Fruit fly (Drosophila melanogaster) whole organism, embryonic: ENCODE measurements around the gene bnl.
A peak's percentile ranks its signal among the peaks of the same experiment; 100 is the strongest.

Experiments
- Atf3 ChIP-seq: fragments of 200-800 bp; sonication (Bioruptor generic); optimal IDR thresholded peaks from 3 replicates; lab custom pipeline; 2016; ENCODE audit warnings: missing biosample characterization, missing genetic modification characterization
- BEAF-32 ChIP-seq: fragments of 200-800 bp; sonication (Bioruptor generic); optimal IDR thresholded peaks from 3 replicates; lab custom pipeline; 2017; ENCODE audit warnings: missing biosample characterization, missing genetic modification characterization, mild to moderate bottlenecking, moderate library complexity, missing genetic modification reagents
- CG10147 ChIP-seq: fragments of 200-800 bp; sonication (Bioruptor generic); optimal IDR thresholded peaks from 2 replicates; lab custom pipeline; 2019; ENCODE audit warnings: missing biosample characterization, mild to moderate bottlenecking, missing genetic modification characterization, moderate library complexity
- CG10979 ChIP-seq: fragments of 200-800 bp; sonication (Bioruptor generic); optimal IDR thresholded peaks from 2 replicates; lab custom pipeline; 2018; ENCODE audit warnings: missing biosample characterization, mild to moderate bottlenecking, missing genetic modification characterization, moderate library complexity
- CG13123 ChIP-seq: fragments of 200-800 bp; sonication (Bioruptor generic); optimal IDR thresholded peaks from 2 replicates; lab custom pipeline; 2016; ENCODE audit warnings: missing biosample characterization, missing genetic modification characterization
- CG13296 ChIP-seq: fragments of 200-800 bp; sonication (Bioruptor generic); optimal IDR thresholded peaks from 3 replicates; lab custom pipeline; 2018; ENCODE audit warnings: missing biosample characterization, mild to moderate bottlenecking, missing genetic modification characterization
- CG1529 ChIP-seq: fragments of 200-800 bp; sonication (Bioruptor generic); optimal IDR thresholded peaks from 3 replicates; lab custom pipeline; 2018; ENCODE audit warnings: missing biosample characterization, missing genetic modification characterization
- CG15514 ChIP-seq: fragments of 200-800 bp; sonication (Bioruptor generic); optimal IDR thresholded peaks from 3 replicates; lab custom pipeline; 2017; ENCODE audit warnings: missing biosample characterization, missing genetic modification characterization, mild to moderate bottlenecking, moderate library complexity, missing genetic modification reagents
- CG16815 ChIP-seq: fragments of 200-800 bp; sonication (Bioruptor generic); optimal IDR thresholded peaks from 3 replicates; lab custom pipeline; 2017; ENCODE audit warnings: missing biosample characterization, mild to moderate bottlenecking, missing genetic modification characterization
- CG17186 ChIP-seq: fragments of 200-800 bp; sonication (Bioruptor generic); optimal IDR thresholded peaks from 3 replicates; lab custom pipeline; 2017; ENCODE audit warnings: missing biosample characterization, missing genetic modification reagents, missing genetic modification characterization
- CG17361 ChIP-seq: fragments of 200-800 bp; sonication (Bioruptor generic); IDR thresholded peaks from 3 replicates; pipeline ENCODE4 v1.3.6; 2022; ENCODE audit warnings: missing biosample characterization, missing genetic modification characterization
- CG17385 ChIP-seq: fragments of 200-800 bp; sonication (Bioruptor generic); optimal IDR thresholded peaks from 3 replicates; lab custom pipeline; 2018; ENCODE audit warnings: missing biosample characterization, mild to moderate bottlenecking, missing genetic modification characterization
- CG1792 ChIP-seq: fragments of 200-800 bp; sonication (Bioruptor generic); optimal IDR thresholded peaks from 2 replicates; lab custom pipeline; 2016; ENCODE audit warnings: missing biosample characterization, missing genetic modification characterization
- CG30403 ChIP-seq: fragments of 200-800 bp; sonication (Bioruptor generic); optimal IDR thresholded peaks from 3 replicates; lab custom pipeline; 2016; ENCODE audit warnings: missing biosample characterization, missing genetic modification characterization
- CG30431 ChIP-seq: fragments of 200-800 bp; sonication (Bioruptor generic); optimal IDR thresholded peaks from 2 replicates; lab custom pipeline; 2017; ENCODE audit warnings: missing biosample characterization, missing genetic modification characterization
- CG4424 ChIP-seq: fragments of 200-800 bp; sonication (Bioruptor generic); optimal IDR thresholded peaks from 3 replicates; lab custom pipeline; 2016; ENCODE audit warnings: missing biosample characterization, missing genetic modification characterization
- CG7839 ChIP-seq: fragments of 200-800 bp; sonication (Bioruptor generic); optimal IDR thresholded peaks from 3 replicates; lab custom pipeline; 2018; ENCODE audit warnings: missing biosample characterization, mild to moderate bottlenecking, missing genetic modification characterization, moderate library complexity
- CG7987 ChIP-seq: fragments of 200-800 bp; sonication (Bioruptor generic); optimal IDR thresholded peaks from 2 replicates; lab custom pipeline; 2018; ENCODE audit warnings: missing biosample characterization, mild to moderate bottlenecking, missing genetic modification characterization, moderate library complexity
- CG9437 ChIP-seq: fragments of 200-800 bp; sonication (Bioruptor generic); optimal IDR thresholded peaks from 2 replicates; lab custom pipeline; 2018; ENCODE audit warnings: missing biosample characterization, mild to moderate bottlenecking, missing genetic modification characterization
- CG9727 ChIP-seq: fragments of 200-800 bp; sonication (Bioruptor generic); optimal IDR thresholded peaks from 3 replicates; lab custom pipeline; 2017; ENCODE audit warnings: missing biosample characterization, mild to moderate bottlenecking, missing genetic modification characterization
- CG9817 ChIP-seq: fragments of 200-800 bp; sonication (Bioruptor generic); optimal IDR thresholded peaks from 2 replicates; lab custom pipeline; 2018; ENCODE audit warnings: missing biosample characterization, mild to moderate bottlenecking, missing genetic modification characterization, moderate library complexity
- D19A ChIP-seq: fragments of 200-800 bp; optimal IDR thresholded peaks from 3 replicates; lab custom pipeline; 2019; ENCODE audit warnings: missing biosample characterization, mild to moderate bottlenecking, missing genetic modification characterization, moderate library complexity
- HLH4C ChIP-seq: fragments of 200-800 bp; sonication (Bioruptor generic); IDR thresholded peaks from 3 replicates; pipeline ENCODE4 v1.3.6; 2022; ENCODE audit warnings: missing biosample characterization, missing genetic modification characterization; ENCODE audit not compliant: partially characterized antibody
- Hmx ChIP-seq: fragments of 200-800 bp; sonication (Bioruptor generic); optimal IDR thresholded peaks from 2 replicates; lab custom pipeline; 2016; ENCODE audit warnings: missing biosample characterization, missing genetic modification characterization
- Hr39 ChIP-seq: fragments of >200 bp; optimal IDR thresholded peaks from 2 replicates; lab custom pipeline; 2017
- Max ChIP-seq: fragments of 200-800 bp; sonication (Bioruptor generic); optimal IDR thresholded peaks from 2 replicates; lab custom pipeline; 2016; ENCODE audit warnings: missing biosample characterization, mild to moderate bottlenecking, missing genetic modification characterization
- Mrtf ChIP-seq: fragments of 200-800 bp; sonication (Bioruptor generic); IDR thresholded peaks from 3 replicates; pipeline ENCODE4 v1.3.6; 2022; ENCODE audit warnings: missing biosample characterization, missing genetic modification characterization
- Pdp1 ChIP-seq, 2 experiments: fragments of 200-800 bp; sonication (Bioruptor generic); optimal IDR thresholded peaks; 3 replicates each; lab custom pipeline; 2016; ENCODE audit warnings: missing biosample characterization in 2 of 2, missing genetic modification characterization in 2 of 2, mild to moderate bottlenecking in 1 of 2, moderate library complexity in 1 of 2
- ab ChIP-seq: fragments of 200-800 bp; sonication (Bioruptor generic); optimal IDR thresholded peaks from 2 replicates; lab custom pipeline; 2016; ENCODE audit warnings: missing biosample characterization, missing genetic modification characterization
- ara ChIP-seq: fragments of 200-800 bp; sonication (Bioruptor generic); IDR thresholded peaks from 2 replicates; pipeline ENCODE4 v1.3.6; 2022; ENCODE audit warnings: missing biosample characterization, missing genetic modification characterization
- ato ChIP-seq: fragments of 200-800 bp; sonication (Bioruptor generic); IDR thresholded peaks from 2 replicates; pipeline ENCODE4 v1.3.6; 2022; ENCODE audit warnings: missing biosample characterization, missing genetic modification characterization; ENCODE audit not compliant: partially characterized antibody
- bcd ChIP-seq: fragments of 200-800 bp; sonication (Bioruptor generic); optimal IDR thresholded peaks from 2 replicates; lab custom pipeline; 2017; ENCODE audit warnings: missing biosample characterization, mild to moderate bottlenecking, missing genetic modification characterization
- bigmax ChIP-seq: fragments of 200-800 bp; sonication (Bioruptor generic); optimal IDR thresholded peaks from 2 replicates; lab custom pipeline; 2018; ENCODE audit warnings: missing biosample characterization, mild to moderate bottlenecking, missing genetic modification characterization
- ci ChIP-seq: fragments of 200-800 bp; sonication (Bioruptor generic); IDR thresholded peaks from 3 replicates; pipeline ENCODE4 v1.3.6; 2022; ENCODE audit warnings: missing biosample characterization, missing genetic modification characterization
- esg ChIP-seq: fragments of 200-800 bp; sonication (Bioruptor generic); conservative IDR thresholded peaks from 2 replicates; pipeline ENCODE4 v1.3.6; 2022; ENCODE audit warnings: missing biosample characterization, missing genetic modification characterization
- hbn ChIP-seq: fragments of 200-800 bp; sonication (Bioruptor generic); IDR thresholded peaks from 2 replicates; pipeline ENCODE4 v1.3.6; 2022; ENCODE audit warnings: missing biosample characterization, missing genetic modification characterization; ENCODE audit not compliant: partially characterized antibody
- knrl ChIP-seq: fragments of 200-800 bp; sonication (Bioruptor generic); IDR thresholded peaks from 3 replicates; pipeline ENCODE4 v1.3.6; 2022; ENCODE audit warnings: missing biosample characterization, missing genetic modification characterization; ENCODE audit not compliant: partially characterized antibody
- mam ChIP-seq: fragments of 200-800 bp; sonication (Bioruptor generic); optimal IDR thresholded peaks from 3 replicates; lab custom pipeline; 2016; ENCODE audit warnings: missing biosample characterization, missing genetic modification characterization
- mld ChIP-seq: fragments of 200-800 bp; sonication (Bioruptor generic); IDR thresholded peaks from 3 replicates; pipeline ENCODE4 v1.3.6; 2022; ENCODE audit warnings: missing biosample characterization, missing genetic modification characterization; ENCODE audit not compliant: partially characterized antibody
- oc ChIP-seq: fragments of 200-800 bp; sonication (Bioruptor generic); optimal IDR thresholded peaks from 2 replicates; lab custom pipeline; 2018; ENCODE audit warnings: missing biosample characterization, mild to moderate bottlenecking, missing genetic modification characterization, moderate library complexity
- odd ChIP-seq: fragments of 200-800 bp; sonication (Bioruptor generic); optimal IDR thresholded peaks from 2 replicates; lab custom pipeline; 2017; ENCODE audit warnings: missing biosample characterization, mild to moderate bottlenecking, missing genetic modification characterization
- pb ChIP-seq: fragments of 200-800 bp; sonication (Bioruptor generic); optimal IDR thresholded peaks from 3 replicates; lab custom pipeline; 2016; ENCODE audit warnings: missing biosample characterization, missing genetic modification characterization
- sc ChIP-seq, 3 experiments: fragments of >200 bp in 2 of 3; fragments of 200-800 bp in 1 of 3; sonication (Bioruptor generic) in 1 of 3; optimal IDR thresholded peaks; 2 replicates in 2 of 3; 3 replicates in 1 of 3; lab custom pipeline; 2017; ENCODE audit warnings: mild to moderate bottlenecking in 1 of 3, missing biosample characterization in 1 of 3, missing genetic modification characterization in 1 of 3, missing genetic modification reagents in 1 of 3
- sim ChIP-seq: fragments of 200-800 bp; sonication (Bioruptor generic); IDR thresholded peaks from 2 replicates; pipeline ENCODE4 v1.3.6; 2022; ENCODE audit warnings: missing biosample characterization, missing genetic modification characterization
- sisA ChIP-seq: fragments of 200-800 bp; sonication (Bioruptor generic); IDR thresholded peaks from 2 replicates; pipeline ENCODE4 v1.3.6; 2022; ENCODE audit warnings: missing biosample characterization, missing genetic modification characterization
- slp2 ChIP-seq: fragments of 200-800 bp; sonication (Bioruptor generic); optimal IDR thresholded peaks from 2 replicates; lab custom pipeline; 2016; ENCODE audit warnings: missing biosample characterization, missing genetic modification characterization
- stwl ChIP-seq: fragments of 200-800 bp; sonication (Bioruptor generic); optimal IDR thresholded peaks from 3 replicates; lab custom pipeline; 2018; ENCODE audit warnings: missing biosample characterization, mild to moderate bottlenecking, missing genetic modification characterization, moderate library complexity
- tio ChIP-seq: fragments of 200-800 bp; sonication (Bioruptor generic); optimal IDR thresholded peaks from 2 replicates; lab custom pipeline; 2017; ENCODE audit warnings: missing biosample characterization, missing genetic modification characterization, inconsistent platforms
- zen ChIP-seq: fragments of 200-800 bp; sonication (Bioruptor generic); optimal IDR thresholded peaks from 3 replicates; lab custom pipeline; 2018; ENCODE audit warnings: missing biosample characterization, mild to moderate bottlenecking, missing genetic modification characterization, moderate library complexity

The bnl gene

DNA sequence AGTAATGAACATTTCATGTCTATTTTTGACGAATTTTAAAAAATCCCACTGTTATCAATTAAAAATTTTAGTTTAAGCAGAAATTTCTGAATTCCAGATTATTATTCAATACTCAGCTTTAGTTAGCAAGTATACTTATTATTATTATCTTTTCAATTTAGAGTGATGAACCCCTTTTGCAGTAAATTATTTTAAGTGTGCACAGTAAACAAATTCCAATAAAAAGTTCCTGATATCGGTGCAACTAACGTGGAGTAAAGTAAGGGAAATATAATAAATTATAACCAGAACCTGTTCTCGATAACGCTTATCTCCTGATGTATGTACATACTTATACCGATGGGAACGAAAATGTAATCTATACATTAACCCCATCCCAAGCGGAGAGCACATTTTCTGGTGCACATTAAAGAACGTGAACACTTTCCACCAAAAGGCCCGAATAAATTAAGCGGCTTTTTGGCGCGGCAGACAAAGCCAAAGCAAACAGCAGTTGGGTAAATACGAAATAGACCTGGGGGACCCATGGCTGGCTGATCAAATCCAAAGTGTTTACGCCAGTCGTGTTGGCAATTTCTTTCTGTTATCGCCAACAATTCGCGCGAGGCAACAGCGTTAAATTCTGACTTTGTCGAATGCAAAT, 21.5 kb upstream of the bnl start (continued):
- TF ChIP-seq zen (tag; lab: Kevin White, UChicago) (no peak), CG15514 (no peak), Max (GFP tag; lab: Kevin White, UChicago) (peak; percentile 0), CG16815 (GFP tag; lab: Kevin White, UChicago) (no peak), bcd (peak; percentile 42), bigmax (no peak), Hmx (GFP tag; lab: Kevin White, UChicago) (no peak), CG30431 (GFP tag; lab: Kevin White, UChicago) (no peak), CG9727 (GFP tag; lab: Kevin White, UChicago) (peak; percentile 16), CG13123 (no peak), Mrtf (no peak), odd (GFP tag; lab: Kevin White, UChicago) (peak; percentile 3), CG10147 (no peak), pb (no peak), slp2 (GFP tag; lab: Kevin White, UChicago) (no peak), knrl (GFP tag; lab: Robert Waterston, UW) (no peak), CG7987 (peak; percentile 31), CG7839 (tag; lab: Kevin White, UChicago) (no peak), D19A (peak; percentile 0), CG4424 (no peak), HLH4C (GFP tag; lab: Robert Waterston, UW) (no peak), CG10979 (tag; lab: Kevin White, UChicago) (no peak), CG17385 (GFP tag; lab: Kevin White, UChicago) (peak; percentile 3), stwl (tag; lab: Kevin White, UChicago) (no peak), oc (tag; lab: Kevin White, UChicago) (no peak), CG30403 (GFP tag; lab: Kevin White, UChicago) (no peak), BEAF-32 (GFP tag; lab: Kevin White, UChicago) (no peak), CG17186 (GFP tag; lab: Kevin White, UChicago) (no peak), mld (GFP tag; lab: Robert Waterston, UW) (no peak), ci (GFP tag; lab: Robert Waterston, UW) (peak; percentile 46; the same call in 1 of the 3 replicates), ab (GFP tag; lab: Kevin White, UChicago) (no peak), ara (GFP tag; lab: Robert Waterston, UW) (0 out of 2 replicates have a peak, but pooled peaks have one; percentile 31), Atf3 (GFP tag; lab: Kevin White, UChicago) (no peak), sc (optimal IDR thresholded peaks at IDR 0.05; lab: Kevin White, UChicago) (no peak), sc (GFP tag; optimal IDR thresholded peaks at IDR 0.05; lab: Kevin White, UChicago) (no peak), hbn (GFP tag; lab: Robert Waterston, UW) (no peak), sisA (GFP tag; lab: Robert Waterston, UW) (no peak), CG1792 (GFP tag; lab: Kevin White, UChicago) (peak; percentile 36), CG1529 (GFP tag; lab: Kevin White, UChicago) (no peak), CG9437 (no peak), esg (GFP tag; lab: Robert Waterston, UW) (no peak), Hr39 (no peak), Pdp1 (GFP tag; optimal IDR thresholded peaks at IDR 0.05; lab: Kevin White, UChicago) (no peak), CG9817 (tag; lab: Kevin White, UChicago) (no peak), sim (GFP tag; lab: Robert Waterston, UW) (no peak), CG13296 (GFP tag; lab: Kevin White, UChicago) (peak; percentile 29), CG17361 (no peak), mam (GFP tag; lab: Kevin White, UChicago) (peak; percentile 29), tio (no peak), ato (GFP tag; lab: Robert Waterston, UW) (no peak)
